Worm (Caenorhabditis elegans) whole organism, young adult: Measurements from ENCODE around the gene E02H1.6.

Experiments used
- B0019.2 ChIP-seq: fragments of 200-800 bp; sonication (Bioruptor generic); conservative IDR thresholded peaks from 2 replicates; pipeline ENCODE4 v1.3.6; 2022; ENCODE audit warnings: missing genetic modification reagents, missing genetic modification characterization, missing compliant biosample characterization
- B0261.1 ChIP-seq: sonication (generic microtip); optimal IDR thresholded peaks from 2 replicates; lab custom pipeline; 2016; ENCODE audit warnings: mild to moderate bottlenecking, missing genetic modification characterization, moderate library complexity, missing compliant biosample characterization
- C17E4.6 ChIP-seq: fragments of 200-800 bp; sonication (Bioruptor generic); IDR thresholded peaks from 2 replicates; pipeline ENCODE4 v1.3.6; 2022; ENCODE audit warnings: missing genetic modification reagents, missing genetic modification characterization, missing compliant biosample characterization
- D2030.7 ChIP-seq: fragments of 200-800 bp; sonication (Bioruptor generic); IDR thresholded peaks from 2 replicates; pipeline ENCODE4 v1.3.6; 2022; ENCODE audit warnings: missing genetic modification reagents, missing genetic modification characterization, missing compliant biosample characterization
- F10E7.11 ChIP-seq: sonication (generic microtip); optimal IDR thresholded peaks from 2 replicates; lab custom pipeline; 2017; ENCODE audit warnings: mild to moderate bottlenecking, missing genetic modification characterization, moderate library complexity, missing compliant biosample characterization
- F22D6.2 ChIP-seq: sonication (generic microtip); optimal IDR thresholded peaks from 2 replicates; lab custom pipeline; 2016; ENCODE audit warnings: mild to moderate bottlenecking, missing genetic modification characterization, missing compliant biosample characterization
- F33H1.4 ChIP-seq: fragments of 200-800 bp; sonication (Bioruptor generic); IDR thresholded peaks from 2 replicates; pipeline ENCODE4 v1.3.6; 2022; ENCODE audit warnings: missing genetic modification reagents, missing genetic modification characterization, missing compliant biosample characterization
- T07F8.4 ChIP-seq: sonication (generic microtip); optimal IDR thresholded peaks from 2 replicates; lab custom pipeline; 2016; ENCODE audit warnings: mild to moderate bottlenecking, missing genetic modification characterization, moderate library complexity, missing compliant biosample characterization
- T26A5.8 ChIP-seq: sonication (generic microtip); optimal IDR thresholded peaks from 2 replicates; lab custom pipeline; 2016; ENCODE audit warnings: missing genetic modification characterization, missing compliant biosample characterization
- Y53G8AR.9 ChIP-seq: fragments of 200-800 bp; sonication (Bioruptor generic); conservative IDR thresholded peaks from 2 replicates; pipeline ENCODE4 v1.3.6; 2022; ENCODE audit warnings: missing genetic modification reagents, missing genetic modification characterization, missing compliant biosample characterization
- Y56A3A.18 ChIP-seq: fragments of 200-800 bp; sonication (Bioruptor generic); IDR thresholded peaks from 2 replicates; pipeline ENCODE4 v1.3.6; 2022; ENCODE audit warnings: missing genetic modification reagents, missing genetic modification characterization, missing compliant biosample characterization
- ZK185.1 ChIP-seq: sonication (generic microtip); optimal IDR thresholded peaks from 2 replicates; lab custom pipeline; 2016; ENCODE audit warnings: mild to moderate bottlenecking, missing genetic modification characterization, missing compliant biosample characterization; ENCODE audit not compliant: poor library complexity, severe bottlenecking
- ama-1 ChIP-seq, 3 experiments: fragments of 150-350 bp in 1 of 3; sonication (generic microtip) in 2 of 3; optimal IDR thresholded peaks; 2 replicates each; lab custom pipeline; 2014 to 2018; ENCODE audit warnings: missing biosample characterization in 2 of 3, missing genetic modification characterization in 2 of 3, missing genetic modification reagents in 2 of 3
- aptf-3 ChIP-seq: fragments of 200-800 bp; sonication (Bioruptor generic); IDR thresholded peaks from 2 replicates; pipeline ENCODE4 v1.3.6; 2022; ENCODE audit warnings: missing genetic modification characterization, missing compliant biosample characterization
- attf-3 ChIP-seq: fragments of 200-800 bp; sonication (Bioruptor generic); conservative IDR thresholded peaks from 2 replicates; pipeline ENCODE4 v1.3.6; 2022; ENCODE audit warnings: missing genetic modification reagents, missing genetic modification characterization, missing compliant biosample characterization
- attf-5 ChIP-seq: fragments of 200-800 bp; sonication (Bioruptor generic); optimal IDR thresholded peaks from 2 replicates; lab custom pipeline; 2018; ENCODE audit warnings: mild to moderate bottlenecking, missing genetic modification characterization, missing compliant biosample characterization
- cebp-1 ChIP-seq, 2 experiments: fragments of 200-800 bp in 1 of 2; sonication (Bioruptor generic) in 1 of 2; sonication (generic microtip) in 1 of 2; IDR thresholded peaks in 1 of 2; optimal IDR thresholded peaks in 1 of 2; 2 replicates each; pipeline versions ENCODE4 v1.3.6 to Lab custom; 2017 to 2022; ENCODE audit warnings: missing compliant biosample characterization in 2 of 2, missing genetic modification characterization in 2 of 2, mild to moderate bottlenecking in 1 of 2, missing genetic modification reagents in 1 of 2, moderate library complexity in 1 of 2
- ceh-100 ChIP-seq: fragments of 200-800 bp; sonication (Bioruptor generic); IDR thresholded peaks from 2 replicates; pipeline ENCODE4 v1.3.6; 2022; ENCODE audit warnings: missing genetic modification reagents, missing genetic modification characterization, missing compliant biosample characterization
- ceh-27 ChIP-seq: fragments of 200-800 bp; sonication (Bioruptor generic); optimal IDR thresholded peaks from 2 replicates; lab custom pipeline; 2018; ENCODE audit warnings: mild to moderate bottlenecking, missing genetic modification characterization, moderate library complexity, missing compliant biosample characterization
- egl-44 ChIP-seq: fragments of 200-800 bp; sonication (Bioruptor generic); IDR thresholded peaks from 2 replicates; pipeline ENCODE4 v1.3.6; 2022; ENCODE audit warnings: missing genetic modification reagents, missing genetic modification characterization, missing compliant biosample characterization
- ekl-4 ChIP-seq: fragments of 200-800 bp; sonication (Bioruptor generic); IDR thresholded peaks from 2 replicates; pipeline ENCODE4 v1.3.6; 2022; ENCODE audit warnings: missing genetic modification reagents, missing genetic modification characterization, missing compliant biosample characterization
- fkh-3 ChIP-seq: sonication (generic microtip); optimal IDR thresholded peaks from 2 replicates; lab custom pipeline; 2016; ENCODE audit warnings: mild to moderate bottlenecking, missing genetic modification characterization, missing compliant biosample characterization
- hlh-12 ChIP-seq: sonication (generic microtip); optimal IDR thresholded peaks from 2 replicates; lab custom pipeline; 2016; ENCODE audit warnings: missing genetic modification characterization, missing compliant biosample characterization
- hrde-1 ChIP-seq: sonication (generic microtip); optimal IDR thresholded peaks from 2 replicates; lab custom pipeline; 2016; ENCODE audit warnings: missing genetic modification characterization, mild to moderate bottlenecking, missing compliant biosample characterization, moderate library complexity, missing genotype, missing genetic modification reagents, borderline replicate concordance
- lin-35 ChIP-seq, 3 experiments: fragments of 150-350 bp in 2 of 3; sonication (generic microtip) in 1 of 3; optimal IDR thresholded peaks; 2 replicates each; lab custom pipeline; 2014 to 2018; ENCODE audit warnings: missing biosample characterization in 3 of 3, missing genetic modification characterization in 3 of 3, missing genetic modification reagents in 3 of 3
- lin-40 ChIP-seq: sonication (generic microtip); optimal IDR thresholded peaks from 2 replicates; lab custom pipeline; 2016; ENCODE audit warnings: missing genetic modification characterization, mild to moderate bottlenecking, missing compliant biosample characterization, missing genotype, missing genetic modification reagents
- lsy-27 ChIP-seq: sonication (generic microtip); optimal IDR thresholded peaks from 2 replicates; lab custom pipeline; 2017; ENCODE audit warnings: missing genetic modification characterization, mild to moderate bottlenecking, missing compliant biosample characterization, antibody characterized with exemption, missing genotype, borderline replicate concordance; ENCODE audit not compliant: insufficient read depth
- madf-8 ChIP-seq: fragments of 200-800 bp; sonication (Bioruptor generic); conservative IDR thresholded peaks from 2 replicates; pipeline ENCODE4 v1.3.6; 2022; ENCODE audit warnings: missing genetic modification reagents, missing genetic modification characterization, missing compliant biosample characterization
- nfya-2 ChIP-seq: fragments of 200-800 bp; sonication (Bioruptor generic); IDR thresholded peaks from 2 replicates; pipeline ENCODE4 v1.3.6; 2022; ENCODE audit warnings: missing genetic modification reagents, missing genetic modification characterization, missing compliant biosample characterization
- nfyb-1 ChIP-seq: fragments of 200-800 bp; sonication (Bioruptor generic); IDR thresholded peaks from 2 replicates; pipeline ENCODE4 v1.3.6; 2022; ENCODE audit warnings: missing genetic modification reagents, missing genetic modification characterization, missing compliant biosample characterization
- nhr-27 ChIP-seq: fragments of 200-800 bp; sonication (Bioruptor generic); optimal IDR thresholded peaks from 2 replicates; lab custom pipeline; 2018; ENCODE audit warnings: mild to moderate bottlenecking, missing genetic modification characterization, moderate library complexity, missing compliant biosample characterization
- nhr-80 ChIP-seq: sonication (generic microtip); optimal IDR thresholded peaks from 2 replicates; lab custom pipeline; 2016; ENCODE audit warnings: missing genetic modification characterization, missing compliant biosample characterization
- pha-4 ChIP-seq: fragments of 150-350 bp; sonication (generic microtip); optimal IDR thresholded peaks from 2 replicates; lab custom pipeline; 2014; ENCODE audit warnings: missing biosample characterization, missing genetic modification reagents, missing genetic modification characterization
- rcor-1 ChIP-seq: fragments of 200-800 bp; sonication (Bioruptor generic); IDR thresholded peaks from 2 replicates; pipeline ENCODE4 v1.3.6; 2022; ENCODE audit warnings: missing genetic modification reagents, missing genetic modification characterization, missing compliant biosample characterization
- rec-8 ChIP-seq, 2 experiments: sonication (generic microtip); optimal IDR thresholded peaks; 2 replicates each; lab custom pipeline; 2016; ENCODE audit warnings: mild to moderate bottlenecking in 2 of 2, missing genetic modification characterization in 2 of 2, missing genetic modification reagents in 2 of 2, missing genotype in 2 of 2, missing biosample characterization in 1 of 2, missing compliant biosample characterization in 1 of 2, moderate library complexity in 1 of 2
- tbp1 ChIP-seq: fragments of 200-800 bp; sonication (Bioruptor generic); optimal IDR thresholded peaks from 2 replicates; lab custom pipeline; 2018; ENCODE audit warnings: mild to moderate bottlenecking, missing genetic modification characterization, missing compliant biosample characterization
- unc-62 ChIP-seq: fragments of 150-350 bp; optimal IDR thresholded peaks from 2 replicates; lab custom pipeline; 2014; ENCODE audit warnings: missing biosample characterization, missing genetic modification reagents, missing genetic modification characterization
- ztf-22 ChIP-seq: fragments of 200-800 bp; sonication (Bioruptor generic); optimal IDR thresholded peaks from 2 replicates; lab custom pipeline; 2018; ENCODE audit warnings: mild to moderate bottlenecking, missing genetic modification characterization, moderate library complexity, missing compliant biosample characterization

The E02H1.6 gene

DNA sequence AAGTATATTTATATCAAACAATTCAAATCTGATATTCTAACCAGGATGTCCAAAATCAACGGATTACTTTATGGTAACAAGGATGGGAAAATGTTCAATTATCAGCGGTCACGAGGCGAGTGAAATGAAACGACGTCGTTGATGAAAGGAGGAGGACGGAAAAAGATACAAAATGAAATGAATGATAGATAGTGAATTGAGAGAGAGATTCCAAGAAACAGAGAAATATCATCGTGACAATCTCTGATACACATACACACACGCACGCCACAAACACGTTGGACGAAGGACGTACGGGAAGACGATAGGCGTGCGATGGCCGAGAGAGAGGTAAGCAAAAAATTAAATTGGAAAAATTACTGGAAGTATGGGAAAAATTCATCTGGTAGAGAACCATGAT is 4.6 kb downstream of the E02H1.6 start (continued):
- no peak for TF ChIP-seq Y56A3A.18 (GFP tag; lab: Robert Waterston, UW)
- TF ChIP-seq lin-40 (tag; lab: Kevin White, UChicago), result peak; percentile 58
- no peak for TF ChIP-seq nfya-2 (GFP tag; lab: Robert Waterston, UW)
- no peak for TF ChIP-seq B0261.1 (tag; lab: Kevin White, UChicago)
- TF ChIP-seq rec-8 (tag; optimal IDR thresholded peaks at IDR 0.05; lab: Kevin White, UChicago), result no peak
- 0 out of 2 replicates have a peak, but pooled peaks have one; percentile 42 for TF ChIP-seq egl-44 (GFP tag; lab: Robert Waterston, UW)
- TF ChIP-seq nfyb-1, result no peak; the same call in 1 of the 2 replicates
- TF ChIP-seq ekl-4, result no peak
- TF ChIP-seq attf-3 (GFP tag; lab: Robert Waterston, UW), result no peak
- TF ChIP-seq madf-8 (GFP tag; lab: Robert Waterston, UW), result no peak
- no peak for TF ChIP-seq ZK185.1 (tag; lab: Kevin White, UChicago)
- no peak for TF ChIP-seq ceh-27 (GFP tag; lab: Kevin White, UChicago)
- TF ChIP-seq hlh-12 (tag; lab: Kevin White, UChicago), result no peak
- peak; percentile 59 for TF ChIP-seq F22D6.2 (tag; lab: Kevin White, UChicago)
- TF ChIP-seq F33H1.4 (GFP tag; lab: Robert Waterston, UW), result no peak
- peak in 1 of 3 experiments; percentile 11 for TF ChIP-seq lin-35 (GFP tag; optimal IDR thresholded peaks at IDR 0.05; lab: Kevin White, UChicago)
- TF ChIP-seq ama-1 (optimal IDR thresholded peaks at IDR 0.05; lab: Kevin White, UChicago), result peak; percentile 84
- TF ChIP-seq ama-1 (GFP tag; optimal IDR thresholded peaks at IDR 0.05; lab: Kevin White, UChicago), result no peak
- TF ChIP-seq rcor-1, result no peak
- no peak for TF ChIP-seq T26A5.8 (tag; lab: Kevin White, UChicago)
- no peak for TF ChIP-seq C17E4.6
- TF ChIP-seq Y53G8AR.9 (GFP tag; lab: Robert Waterston, UW), result 0 out of 2 replicates have a peak, but pooled peaks have one; percentile 23
- no peak for TF ChIP-seq ceh-100 (GFP tag; lab: Robert Waterston, UW)
- TF ChIP-seq nhr-27 (tag; lab: Kevin White, UChicago), result no peak
- TF ChIP-seq ztf-22 (GFP tag; lab: Kevin White, UChicago), result peak; percentile 26

DNA sequence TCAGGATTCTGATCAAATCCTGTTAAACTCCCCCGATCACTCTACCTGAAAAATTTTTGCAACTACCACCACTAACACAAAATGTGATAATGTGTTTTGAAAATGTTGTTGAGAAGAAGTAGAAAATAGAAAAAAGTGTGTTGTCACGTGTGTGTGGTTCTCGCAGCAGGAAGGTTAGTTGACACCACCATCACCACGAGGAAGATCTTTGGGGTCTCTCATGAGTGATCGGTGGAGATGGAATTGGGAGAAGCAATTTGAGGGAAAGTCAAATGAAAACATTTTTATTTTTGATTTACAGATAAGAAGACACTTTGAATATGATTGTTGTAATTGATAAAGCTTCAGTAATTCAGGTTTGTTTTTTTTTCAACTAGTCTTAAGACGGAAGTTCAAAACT is 5.2 kb downstream of the E02H1.6 start:
- TF ChIP-seq cebp-1 (GFP tag; IDR thresholded peaks at IDR 0.05; lab: Robert Waterston, UW) (0 out of 2 replicates have a peak, but pooled peaks have one; percentile 14), cebp-1 (tag; optimal IDR thresholded peaks at IDR 0.05; lab: Kevin White, UChicago) (peak; percentile 47), lin-35 (GFP tag; optimal IDR thresholded peaks at IDR 0.05; lab: Kevin White, UChicago) (peak in 1 of 3 experiments; percentile 27), T07F8.4 (tag; lab: Kevin White, UChicago) (no peak), fkh-3 (tag; lab: Kevin White, UChicago) (no peak), B0019.2 (GFP tag; lab: Robert Waterston, UW) (no peak), attf-5 (GFP tag; lab: Kevin White, UChicago) (peak; percentile 22), D2030.7 (GFP tag; lab: Robert Waterston, UW) (no peak), aptf-3 (no peak), hrde-1 (no peak), tbp1 (peak; percentile 14), nhr-80 (tag; lab: Kevin White, UChicago) (no peak), F10E7.11 (tag; lab: Kevin White, UChicago) (no peak), pha-4 (tag; lab: Kevin White, UChicago) (peak; percentile 29), lsy-27 (tag; lab: Kevin White, UChicago) (no peak), unc-62 (GFP tag; lab: Kevin White, UChicago) (peak; percentile 39)
- TF ChIP-seq, all 124 proteins: peak for 6
